Fruit fly (Drosophila melanogaster) whole organism, prepupa: ENCODE measurements around the gene Mst89B.

Experiments
- Blimp-1 ChIP-seq: fragments of 200-800 bp; sonication (Bioruptor generic); optimal IDR thresholded peaks from 3 replicates; lab custom pipeline; 2017; ENCODE audit warnings: missing biosample characterization, missing genetic modification characterization, mild to moderate bottlenecking, moderate library complexity, missing genetic modification reagents
- CG10631 ChIP-seq: fragments of 200-800 bp; sonication (Bioruptor generic); optimal IDR thresholded peaks from 2 replicates; lab custom pipeline; 2016; ENCODE audit warnings: missing biosample characterization, missing genetic modification characterization
- CG10669 ChIP-seq: fragments of 200-800 bp; sonication (Bioruptor generic); optimal IDR thresholded peaks from 3 replicates; lab custom pipeline; 2018; ENCODE audit warnings: missing biosample characterization, mild to moderate bottlenecking, missing genetic modification characterization, moderate library complexity
- CG11294 ChIP-seq: fragments of 200-800 bp; sonication (Bioruptor generic); IDR thresholded peaks from 2 replicates; pipeline ENCODE4 v1.3.6; 2022; ENCODE audit warnings: missing biosample characterization, missing genetic modification characterization
- CG11762 ChIP-seq: fragments of 200-800 bp; sonication (Bioruptor generic); optimal IDR thresholded peaks from 3 replicates; lab custom pipeline; 2016; ENCODE audit warnings: missing biosample characterization, missing genetic modification characterization; ENCODE audit not compliant: insufficient read depth
- CG11902 ChIP-seq: fragments of 200-800 bp; sonication (Bioruptor generic); optimal IDR thresholded peaks from 3 replicates; lab custom pipeline; 2016; ENCODE audit warnings: missing biosample characterization, missing genetic modification characterization
- CG15336 ChIP-seq: fragments of 200-800 bp; sonication (Bioruptor generic); IDR thresholded peaks from 2 replicates; pipeline ENCODE4 v1.3.6; 2022; ENCODE audit warnings: missing biosample characterization, missing genetic modification characterization
- CG1621 ChIP-seq: fragments of 200-800 bp; sonication (Bioruptor generic); optimal IDR thresholded peaks from 3 replicates; lab custom pipeline; 2018; ENCODE audit warnings: missing biosample characterization, mild to moderate bottlenecking, missing genetic modification characterization
- CG31627 ChIP-seq: fragments of 200-800 bp; sonication (Bioruptor generic); optimal IDR thresholded peaks from 3 replicates; lab custom pipeline; 2016; ENCODE audit warnings: missing biosample characterization, missing genetic modification characterization
- CG32006 ChIP-seq: fragments of 200-800 bp; sonication (Bioruptor generic); optimal IDR thresholded peaks from 3 replicates; lab custom pipeline; 2017; ENCODE audit warnings: missing biosample characterization, mild to moderate bottlenecking, missing genetic modification characterization
- CG3919 ChIP-seq: fragments of 200-800 bp; sonication (Bioruptor generic); optimal IDR thresholded peaks from 3 replicates; lab custom pipeline; 2016; ENCODE audit warnings: missing biosample characterization, missing genetic modification characterization
- CG4318 ChIP-seq: fragments of 200-800 bp; sonication (Bioruptor generic); optimal IDR thresholded peaks from 3 replicates; lab custom pipeline; 2017; ENCODE audit warnings: missing biosample characterization, mild to moderate bottlenecking, missing genetic modification characterization
- CG6808 ChIP-seq: fragments of 200-800 bp; sonication (Bioruptor generic); optimal IDR thresholded peaks from 3 replicates; lab custom pipeline; 2017; ENCODE audit warnings: missing biosample characterization, missing genetic modification characterization, mild to moderate bottlenecking, moderate library complexity, missing genetic modification reagents
- CG6854 ChIP-seq: fragments of 200-800 bp; sonication (Bioruptor generic); optimal IDR thresholded peaks from 2 replicates; lab custom pipeline; 2017; ENCODE audit warnings: missing biosample characterization, mild to moderate bottlenecking, missing genetic modification characterization
- CG8119 ChIP-seq: fragments of 200-800 bp; sonication (Bioruptor generic); IDR thresholded peaks from 3 replicates; pipeline ENCODE4 v1.3.6; 2022; ENCODE audit warnings: missing biosample characterization, missing genetic modification characterization
- CG9139 ChIP-seq: fragments of 200-800 bp; sonication (Bioruptor generic); optimal IDR thresholded peaks from 3 replicates; lab custom pipeline; 2017; ENCODE audit warnings: missing biosample characterization, mild to moderate bottlenecking, missing genetic modification characterization
- Eip75B ChIP-seq: fragments of 200-800 bp; sonication (Bioruptor generic); optimal IDR thresholded peaks from 3 replicates; lab custom pipeline; 2016; ENCODE audit warnings: missing biosample characterization, missing genetic modification characterization
- Eip78C ChIP-seq: fragments of 200-800 bp; sonication (Bioruptor generic); peaks from one replicate; lab custom pipeline; 2016; ENCODE audit warnings: missing biosample characterization, missing genetic modification characterization
- Eip93F ChIP-seq: fragments of 200-800 bp; sonication (Bioruptor generic); optimal IDR thresholded peaks from 2 replicates; lab custom pipeline; 2016; ENCODE audit warnings: missing biosample characterization, mild to moderate bottlenecking, missing genetic modification characterization
- Hr38 ChIP-seq: sonication (Bioruptor generic); optimal IDR thresholded peaks from 2 replicates; lab custom pipeline; 2016; ENCODE audit warnings: missing biosample characterization, missing genetic modification characterization
- Hr4 ChIP-seq: fragments of 200-800 bp; sonication (Bioruptor generic); optimal IDR thresholded peaks from 3 replicates; lab custom pipeline; 2016; ENCODE audit warnings: missing biosample characterization, missing genetic modification characterization
- Lpt ChIP-seq: fragments of 200-800 bp; sonication (Bioruptor generic); optimal IDR thresholded peaks from 3 replicates; lab custom pipeline; 2016; ENCODE audit warnings: missing biosample characterization, missing genetic modification characterization
- Met ChIP-seq: fragments of 200-800 bp; sonication (Bioruptor generic); optimal IDR thresholded peaks from 3 replicates; lab custom pipeline; 2016; ENCODE audit warnings: missing biosample characterization, missing genetic modification characterization
- Smox ChIP-seq: fragments of 200-800 bp; sonication (Bioruptor generic); optimal IDR thresholded peaks from 3 replicates; lab custom pipeline; 2016; ENCODE audit warnings: missing biosample characterization, missing genetic modification characterization
- Sox102F ChIP-seq: fragments of 200-800 bp; sonication (Bioruptor generic); optimal IDR thresholded peaks from 2 replicates; lab custom pipeline; 2016; ENCODE audit warnings: missing biosample characterization, mild to moderate bottlenecking, missing genetic modification characterization
- Sox15 ChIP-seq: fragments of 200-800 bp; sonication (Bioruptor generic); optimal IDR thresholded peaks from 3 replicates; lab custom pipeline; 2016; ENCODE audit warnings: missing biosample characterization, missing genetic modification characterization
- achi ChIP-seq: fragments of 200-800 bp; sonication (Bioruptor generic); optimal IDR thresholded peaks from 3 replicates; lab custom pipeline; 2016; ENCODE audit warnings: missing biosample characterization, missing genetic modification characterization
- acj6 ChIP-seq: fragments of 200-800 bp; sonication (Bioruptor generic); optimal IDR thresholded peaks from 3 replicates; lab custom pipeline; 2016; ENCODE audit warnings: missing biosample characterization, missing genetic modification characterization
- cyc ChIP-seq: fragments of 200-800 bp; sonication (Bioruptor generic); optimal IDR thresholded peaks from 3 replicates; lab custom pipeline; 2016; ENCODE audit warnings: missing biosample characterization, missing genetic modification characterization
- eg ChIP-seq: fragments of 200-800 bp; sonication (Bioruptor generic); IDR thresholded peaks from 3 replicates; pipeline ENCODE4 v1.3.6; 2022; ENCODE audit warnings: missing biosample characterization, missing genetic modification characterization
- esn ChIP-seq: fragments of 200-800 bp; sonication (Bioruptor generic); optimal IDR thresholded peaks from 2 replicates; lab custom pipeline; 2016; ENCODE audit warnings: missing biosample characterization, mild to moderate bottlenecking, missing genetic modification characterization, moderate library complexity
- fd85E ChIP-seq: fragments of 200-800 bp; sonication (Bioruptor generic); optimal IDR thresholded peaks from 3 replicates; lab custom pipeline; 2016; ENCODE audit warnings: missing biosample characterization, missing genetic modification characterization
- lz ChIP-seq: fragments of 200-800 bp; sonication (Bioruptor generic); optimal IDR thresholded peaks from 3 replicates; lab custom pipeline; 2016; ENCODE audit warnings: missing biosample characterization, missing genetic modification characterization
- net ChIP-seq: fragments of 200-800 bp; sonication (Bioruptor generic); optimal IDR thresholded peaks from 3 replicates; lab custom pipeline; 2016; ENCODE audit warnings: missing biosample characterization, missing genetic modification characterization
- pdm3 ChIP-seq: fragments of 200-800 bp; sonication (Bioruptor generic); optimal IDR thresholded peaks from 3 replicates; lab custom pipeline; 2016; ENCODE audit warnings: missing biosample characterization, missing genetic modification characterization
- salr ChIP-seq, 2 experiments: fragments of 200-800 bp; sonication (Bioruptor generic); optimal IDR thresholded peaks; 3 replicates each; lab custom pipeline; 2016 to 2018; ENCODE audit warnings: missing biosample characterization in 2 of 2, missing genetic modification characterization in 2 of 2, mild to moderate bottlenecking in 1 of 2
- spab ChIP-seq: fragments of 200-800 bp; sonication (Bioruptor generic); optimal IDR thresholded peaks from 2 replicates; lab custom pipeline; 2017; ENCODE audit warnings: missing biosample characterization, mild to moderate bottlenecking, missing genetic modification characterization, missing genetic modification reagents
- svp ChIP-seq: fragments of 200-800 bp; sonication (Bioruptor generic); peaks from one replicate; lab custom pipeline; 2016; ENCODE audit warnings: missing biosample characterization, missing genetic modification characterization
- topi ChIP-seq: fragments of 200-800 bp; sonication (Bioruptor generic); optimal IDR thresholded peaks from 3 replicates; lab custom pipeline; 2016; ENCODE audit warnings: missing biosample characterization, missing genetic modification characterization
- vri ChIP-seq: fragments of 200-800 bp; sonication (Bioruptor generic); optimal IDR thresholded peaks from 3 replicates; lab custom pipeline; 2016; ENCODE audit warnings: missing biosample characterization, mild to moderate bottlenecking, missing genetic modification characterization

The Mst89B gene

dm6 chr3R:16249829-16250814 lies 16.7 kb upstream of the Mst89B start (continued):
- TF ChIP-seq CG15336 (GFP tag; lab: Robert Waterston, UW) (no peak), CG4318 (no peak), Eip75B (GFP tag; lab: Kevin White, UChicago) (peak; percentile 63), vri (GFP tag; lab: Kevin White, UChicago) (peak; percentile 91), CG11762 (GFP tag; lab: Kevin White, UChicago) (peak; percentile 3), pdm3 (peak; percentile 51), Hr4 (GFP tag; lab: Kevin White, UChicago) (peak; percentile 59), acj6 (peak; percentile 65), CG31627 (GFP tag; lab: Kevin White, UChicago) (peak; percentile 70), Blimp-1 (peak; percentile 30), achi (GFP tag; lab: Kevin White, UChicago) (peak; percentile 48), Met (GFP tag; lab: Kevin White, UChicago) (peak; percentile 49), Sox102F (GFP tag; lab: Kevin White, UChicago) (peak; percentile 71), Eip93F (GFP tag; lab: Kevin White, UChicago) (peak; percentile 62)

DNA sequence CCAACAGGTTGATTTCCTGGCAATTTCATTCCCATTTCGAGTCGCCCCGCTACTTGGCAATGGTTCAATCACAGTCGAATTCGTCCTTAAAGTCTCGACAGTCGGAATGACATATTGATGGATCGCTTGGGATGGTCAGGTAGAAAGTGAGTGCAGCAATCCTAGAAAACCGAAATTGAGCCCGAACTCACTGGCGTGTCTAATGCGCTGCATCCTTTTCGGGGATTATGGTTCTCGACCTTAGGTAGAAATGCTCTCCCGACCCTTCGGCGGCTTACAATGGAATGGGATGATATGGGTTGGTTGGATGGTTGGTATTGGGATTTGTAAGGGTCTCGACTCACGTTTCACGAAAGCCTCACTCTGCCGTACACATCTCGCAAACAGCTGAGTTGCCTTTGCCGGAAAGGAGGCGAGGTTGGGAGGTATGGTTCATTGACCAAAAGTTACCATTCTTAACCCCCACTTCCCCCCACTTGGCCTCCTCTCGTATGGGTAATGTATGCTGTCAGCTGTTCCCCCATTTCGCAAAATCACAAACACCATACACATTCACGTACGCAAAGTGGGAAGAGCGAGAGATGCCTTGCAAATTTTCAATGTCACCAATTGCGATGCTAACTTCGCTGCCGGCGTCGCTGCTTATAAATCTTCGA lies 15.4 kb upstream of the Mst89B start:
- TF ChIP-seq CG31627 (GFP tag; lab: Kevin White, UChicago) (no peak), svp (GFP tag; lab: Kevin White, UChicago) (peak; percentile 59)

dm6 chr3R:16251926-16252287 lies 14.9 kb upstream of the Mst89B start:
- no peak for TF ChIP-seq topi (GFP tag; lab: Kevin White, UChicago)
- TF ChIP-seq CG11294 (GFP tag; lab: Robert Waterston, UW): no peak
- peak; percentile 23 for TF ChIP-seq CG1621 (tag; lab: Kevin White, UChicago)
- TF ChIP-seq lz: no peak
- TF ChIP-seq CG10631: no peak
- TF ChIP-seq Met (GFP tag; lab: Kevin White, UChicago): no peak
- no peak for TF ChIP-seq vri (GFP tag; lab: Kevin White, UChicago)
- no peak for TF ChIP-seq CG9139 (GFP tag; lab: Kevin White, UChicago)
- no peak for TF ChIP-seq Sox102F (GFP tag; lab: Kevin White, UChicago)
- no peak for TF ChIP-seq spab (GFP tag; lab: Kevin White, UChicago)
- no peak for TF ChIP-seq esn (GFP tag; lab: Kevin White, UChicago)
- TF ChIP-seq cyc (GFP tag; lab: Kevin White, UChicago): no peak
- TF ChIP-seq CG6854 (GFP tag; lab: Kevin White, UChicago): peak; percentile 76
- TF ChIP-seq Smox (GFP tag; lab: Kevin White, UChicago): no peak
- no peak for TF ChIP-seq Lpt (GFP tag; lab: Kevin White, UChicago)
- no peak for TF ChIP-seq CG8119 (GFP tag; lab: Robert Waterston, UW)
- TF ChIP-seq svp (GFP tag; lab: Kevin White, UChicago): peak; percentile 51

DNA sequence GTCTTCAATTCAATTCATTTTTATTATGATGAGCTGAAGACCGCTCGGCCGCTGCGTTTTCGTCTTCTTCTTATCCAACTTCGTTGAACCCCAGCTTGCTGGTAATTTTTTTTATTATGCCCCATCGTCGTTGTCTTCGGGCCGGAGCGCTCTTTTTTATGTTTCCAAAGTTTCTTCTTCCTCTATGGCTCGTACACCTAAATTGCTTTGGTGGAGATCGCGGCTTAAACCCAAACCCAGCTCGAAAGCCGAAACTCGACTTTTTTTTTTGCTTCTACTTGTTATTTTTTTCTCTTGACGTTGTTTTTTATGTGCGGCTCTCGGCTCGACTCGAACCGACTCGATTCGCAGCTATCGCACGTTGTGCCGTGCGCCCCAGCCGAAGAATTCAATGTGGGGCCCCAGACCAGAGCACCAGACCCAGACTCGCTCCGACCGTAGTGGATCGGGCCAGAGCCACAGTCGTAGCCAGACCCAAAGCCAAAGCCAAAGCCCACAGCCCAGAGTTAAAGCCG lies 13.9 kb upstream of the Mst89B start:
- no peak for TF ChIP-seq CG15336 (GFP tag; lab: Robert Waterston, UW)
- TF ChIP-seq fd85E (GFP tag; lab: Kevin White, UChicago): no peak
- no peak for TF ChIP-seq CG11294 (GFP tag; lab: Robert Waterston, UW)
- peak; percentile 52 for TF ChIP-seq Lpt (GFP tag; lab: Kevin White, UChicago)
- TF ChIP-seq cyc (GFP tag; lab: Kevin White, UChicago): no peak
- TF ChIP-seq CG10669: no peak
- peak; percentile 86 for TF ChIP-seq CG6854 (GFP tag; lab: Kevin White, UChicago)
- TF ChIP-seq Sox15 (GFP tag; lab: Kevin White, UChicago): no peak
- no peak for TF ChIP-seq CG10631
- no peak for TF ChIP-seq CG8119 (GFP tag; lab: Robert Waterston, UW)
- no peak for TF ChIP-seq achi (GFP tag; lab: Kevin White, UChicago)
- TF ChIP-seq CG11902 (GFP tag; lab: Kevin White, UChicago): no peak
- TF ChIP-seq esn (GFP tag; lab: Kevin White, UChicago): no peak
- peak in 1 of 2 experiments; percentile 38 for TF ChIP-seq salr (GFP tag; optimal IDR thresholded peaks at IDR 0.05; lab: Kevin White, UChicago)
- no peak for TF ChIP-seq eg (GFP tag; lab: Robert Waterston, UW)
- no peak for TF ChIP-seq Sox102F (GFP tag; lab: Kevin White, UChicago)
- TF ChIP-seq Eip78C: peak; percentile 65
- peak; percentile 22 for TF ChIP-seq net (GFP tag; lab: Kevin White, UChicago)
- no peak for TF ChIP-seq Eip75B (GFP tag; lab: Kevin White, UChicago)
- no peak for TF ChIP-seq Hr38
- no peak for TF ChIP-seq acj6
- TF ChIP-seq CG6808 (GFP tag; lab: Kevin White, UChicago): peak; percentile 40
- TF ChIP-seq pdm3: no peak
- no peak for TF ChIP-seq CG3919
- TF ChIP-seq CG32006 (GFP tag; lab: Kevin White, UChicago): no peak
- TF ChIP-seq CG1621 (tag; lab: Kevin White, UChicago): peak; percentile 81
- TF ChIP-seq CG9139 (GFP tag; lab: Kevin White, UChicago): peak; percentile 53
